Worm (Caenorhabditis elegans) whole organism, young adult: ENCODE data around the gene M117.1.

Experiments
- F57A8.1 ChIP-seq: fragments of 200-800 bp; sonication (Bioruptor generic); optimal IDR thresholded peaks from 2 replicates; lab custom pipeline; 2018; ENCODE audit warnings: mild to moderate bottlenecking, missing genetic modification characterization, moderate library complexity, missing compliant biosample characterization
- ama-1 ChIP-seq, 3 experiments: fragments of 150-350 bp in 1 of 3; sonication (generic microtip) in 2 of 3; optimal IDR thresholded peaks; 2 replicates each; lab custom pipeline; 2014 to 2018; ENCODE audit warnings: missing biosample characterization in 2 of 3, missing genetic modification characterization in 2 of 3, missing genetic modification reagents in 2 of 3
- ceh-91 ChIP-seq: fragments of 200-800 bp; sonication (Bioruptor generic); IDR thresholded peaks from 2 replicates; pipeline ENCODE4 v1.3.6; 2022; ENCODE audit warnings: missing genetic modification reagents, missing genetic modification characterization, missing compliant biosample characterization
- gei-17 ChIP-seq: fragments of 200-800 bp; sonication (Bioruptor generic); optimal IDR thresholded peaks from 2 replicates; lab custom pipeline; 2018; ENCODE audit warnings: mild to moderate bottlenecking, missing genetic modification characterization, missing compliant biosample characterization
- lin-54 ChIP-seq: fragments of 200-800 bp; sonication (Bioruptor generic); optimal IDR thresholded peaks from 2 replicates; lab custom pipeline; 2018; ENCODE audit warnings: mild to moderate bottlenecking, missing genetic modification characterization, missing compliant biosample characterization
- nfyb-1 ChIP-seq: fragments of 200-800 bp; sonication (Bioruptor generic); IDR thresholded peaks from 2 replicates; pipeline ENCODE4 v1.3.6; 2022; ENCODE audit warnings: missing genetic modification reagents, missing genetic modification characterization, missing compliant biosample characterization
- nhr-90 ChIP-seq: sonication (generic microtip); optimal IDR thresholded peaks from 2 replicates; lab custom pipeline; 2016; ENCODE audit warnings: missing genotype, mild to moderate bottlenecking, missing genetic modification characterization, missing compliant biosample characterization

- TF ChIP-seq nfyb-1 (no peak), ceh-91 (GFP tag; lab: Robert Waterston, UW) (no peak), F57A8.1 (GFP tag; lab: Kevin White, UChicago) (no peak), lin-54 (GFP tag; lab: Kevin White, UChicago) (no peak), nhr-90 (tag; lab: Kevin White, UChicago) (no peak), gei-17 (GFP tag; lab: Kevin White, UChicago) (no peak), ama-1 (optimal IDR thresholded peaks at IDR 0.05; lab: Kevin White, UChicago) (no peak), ama-1 (GFP tag; optimal IDR thresholded peaks at IDR 0.05; lab: Kevin White, UChicago) (no peak)
These were observed 33.8 kb downstream of the M117.1 start, which contains the start of the genes F38H4.6 and F38H4.4 for ce11 chrIV:11847771-11848312.
